Fruit fly (Drosophila melanogaster) whole organism, wandering third instar larva: Measurements from ENCODE around the gene Fadd.

Source experiments
- Jra ChIP-seq: sonication (Bioruptor generic); optimal IDR thresholded peaks from 2 replicates; lab custom pipeline; 2016; ENCODE audit warnings: missing biosample characterization, missing genetic modification characterization
- Mio ChIP-seq: sonication (Bioruptor generic); optimal IDR thresholded peaks from 2 replicates; lab custom pipeline; 2016; ENCODE audit warnings: missing biosample characterization, missing genetic modification characterization
- br ChIP-seq: fragments of 200-800 bp; sonication (Bioruptor generic); optimal IDR thresholded peaks from 2 replicates; lab custom pipeline; 2016; ENCODE audit warnings: missing biosample characterization, missing genetic modification characterization

- TF ChIP-seq Mio (GFP tag; lab: Kevin White, UChicago) (no peak), Jra (no peak), br (GFP tag; lab: Kevin White, UChicago) (no peak)
Measured at dm6 chr3R:22040400-22040799, 6.1 kb downstream of the Fadd start.
